Fruit fly (Drosophila melanogaster) whole organism, wandering third instar larva: ENCODE results near the gene ATPsyndelta.

Experiments
- CG32264 ChIP-seq: fragments of 200-800 bp; sonication (Bioruptor generic); optimal IDR thresholded peaks from 2 replicates; lab custom pipeline; 2016; ENCODE audit warnings: missing biosample characterization, missing genetic modification characterization
- Dfd ChIP-seq: fragments of >200 bp; optimal IDR thresholded peaks from 2 replicates; lab custom pipeline; 2017; ENCODE audit warnings: missing biosample characterization, missing genetic modification characterization
- Hnf4 ChIP-seq: fragments of 200-800 bp; sonication (Bioruptor generic); optimal IDR thresholded peaks from 2 replicates; lab custom pipeline; 2016; ENCODE audit warnings: missing biosample characterization, mild to moderate bottlenecking, missing genetic modification characterization
- br ChIP-seq: fragments of 200-800 bp; sonication (Bioruptor generic); optimal IDR thresholded peaks from 2 replicates; lab custom pipeline; 2016; ENCODE audit warnings: missing biosample characterization, missing genetic modification characterization
- dmrt93B ChIP-seq: fragments of 200-800 bp; sonication (Bioruptor generic); optimal IDR thresholded peaks from 2 replicates; lab custom pipeline; 2018; ENCODE audit warnings: missing biosample characterization, mild to moderate bottlenecking, missing genetic modification characterization
- lola ChIP-seq: fragments of >200 bp; optimal IDR thresholded peaks from 2 replicates; lab custom pipeline; 2017; ENCODE audit warnings: missing biosample characterization, missing genetic modification characterization
- pan ChIP-seq: fragments of >200 bp; optimal IDR thresholded peaks from 2 replicates; lab custom pipeline; 2017
- usp ChIP-seq: fragments of >200 bp; optimal IDR thresholded peaks from 2 replicates; lab custom pipeline; 2017; ENCODE audit warnings: missing biosample characterization, missing genetic modification characterization

DNA sequence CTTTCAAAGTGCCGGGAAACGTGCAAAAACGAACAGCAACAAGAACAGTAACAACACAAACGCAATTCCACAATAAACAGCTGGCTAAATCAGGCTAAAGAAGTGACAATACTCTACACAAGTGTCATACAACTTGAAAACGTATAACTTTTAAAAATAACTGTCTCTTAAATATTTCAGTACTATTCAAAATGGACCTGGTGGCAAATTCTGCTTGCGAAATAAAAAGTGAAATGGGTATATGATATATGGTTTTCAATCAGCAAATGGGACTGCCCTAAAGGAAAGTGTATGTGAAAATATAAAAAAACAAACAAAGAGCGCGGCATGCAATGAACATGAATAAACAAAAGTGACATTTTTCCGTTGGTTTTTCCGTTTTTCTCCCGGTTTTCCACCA, 29.1 kb downstream of the ATPsyndelta start:
- TF ChIP-seq Dfd (GFP tag; lab: Kevin White, UChicago) (no peak), usp (GFP tag; lab: Kevin White, UChicago) (no peak), Hnf4 (no peak), pan (lab: Kevin White, UChicago) (no peak), dmrt93B (GFP tag; lab: Kevin White, UChicago) (no peak), br (GFP tag; lab: Kevin White, UChicago) (no peak), CG32264 (GFP tag; lab: Kevin White, UChicago) (no peak), lola (GFP tag; lab: Kevin White, UChicago) (no peak)
